Worm (Caenorhabditis elegans): ENCODE data around the gene nse-4.

Gene nse-4

ce11 chrIV:11500421-11500820 is 19.8 kb downstream of the nse-4 start, which contains the start of gene H21P03.10:
H21P03.10 (plus strand) TSS chrIV:11500721.
- TF ChIP-seq B0310.2 (tag; optimal IDR thresholded peaks at IDR 0.05): no peak
- TF ChIP-seq hmg-4 (GFP tag; optimal IDR thresholded peaks at IDR 0.05): no peak
- TF ChIP-seq F13C5.2 (tag; optimal IDR thresholded peaks at IDR 0.05): no peak
- TF ChIP-seq hnd-1 (tag; optimal IDR thresholded peaks at IDR 0.05): no peak
- no peak for TF ChIP-seq tbx-11 (GFP tag; IDR thresholded peaks at IDR 0.05)
- TF ChIP-seq sea-1 (GFP tag; conservative IDR thresholded peaks at IDR 0.05): no peak

DNA sequence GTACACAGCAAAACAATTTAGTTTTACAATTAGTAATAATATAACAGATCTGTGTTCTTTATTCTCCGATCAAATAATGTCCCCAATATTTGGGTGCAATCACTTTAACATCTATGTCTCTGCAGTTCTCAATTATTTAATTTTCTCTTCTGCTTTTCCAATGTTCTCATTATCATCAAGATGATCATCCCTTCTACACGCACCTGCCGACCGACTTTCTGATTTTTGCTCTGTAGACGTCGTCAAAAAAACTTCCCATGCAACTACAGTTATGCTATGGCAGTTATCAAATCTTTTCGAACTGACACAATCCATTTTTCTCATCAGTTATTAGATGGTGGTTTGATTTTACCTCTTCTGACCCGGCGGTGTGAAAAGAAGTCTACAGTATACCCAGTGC is 23.0 kb downstream of the nse-4 start:
- TF ChIP-seq ceh-36 (tag; optimal IDR thresholded peaks at IDR 0.05) (no peak), B0310.2 (tag; optimal IDR thresholded peaks at IDR 0.05) (no peak), ama-1 (optimal IDR thresholded peaks at IDR 0.05) (no peak), tbx-37 (GFP tag; conservative IDR thresholded peaks at IDR 0.05) (no peak), hnd-1 (tag; optimal IDR thresholded peaks at IDR 0.05) (no peak), pes-1 (GFP tag; IDR thresholded peaks at IDR 0.05) (no peak), scrt-1 (GFP tag; IDR thresholded peaks at IDR 0.05) (no peak), hmg-4 (GFP tag; optimal IDR thresholded peaks at IDR 0.05) (no peak), aly-1 (tag; optimal IDR thresholded peaks at IDR 0.05) (no peak), flt-1 (GFP tag; IDR thresholded peaks at IDR 0.05) (no peak)

DNA sequence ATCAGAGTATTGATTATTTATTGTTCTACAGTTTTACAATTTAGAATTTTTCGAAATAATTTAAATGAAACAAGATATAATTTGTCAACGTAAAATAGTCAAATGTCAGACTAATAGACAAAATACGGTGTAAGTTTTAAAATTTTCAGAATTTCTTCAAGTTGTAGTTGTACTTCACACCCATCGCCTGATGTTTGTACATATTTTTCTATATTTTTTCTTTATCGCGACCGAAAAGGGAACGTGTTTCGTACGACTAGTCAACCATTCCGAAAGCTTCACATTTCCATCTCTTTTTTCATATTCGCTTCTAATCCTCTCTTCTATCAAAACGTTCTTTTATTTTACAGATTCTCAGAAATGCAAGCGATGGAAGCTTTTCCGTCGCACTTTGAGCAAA is 23.8 kb downstream of the nse-4 start, which contains the start of gene twk-25:
TSS of gene twk-25 (plus strand) at position 301 of the 400 bp plus-strand sequence.
- TF ChIP-seq pes-1 (GFP tag; IDR thresholded peaks at IDR 0.05) (no peak), sea-1 (GFP tag; conservative IDR thresholded peaks at IDR 0.05) (no peak), flt-1 (GFP tag; IDR thresholded peaks at IDR 0.05) (no peak), hmg-4 (GFP tag; optimal IDR thresholded peaks at IDR 0.05) (no peak), ceh-13 (GFP tag; optimal IDR thresholded peaks at IDR 0.05) (no peak), ama-1 (optimal IDR thresholded peaks at IDR 0.05) (no peak), tra-4 (tag; optimal IDR thresholded peaks at IDR 0.05) (no peak), aly-1 (tag; optimal IDR thresholded peaks at IDR 0.05) (no peak), F13C5.2 (tag; optimal IDR thresholded peaks at IDR 0.05) (no peak), tbx-37 (GFP tag; conservative IDR thresholded peaks at IDR 0.05) (no peak), scrt-1 (GFP tag; IDR thresholded peaks at IDR 0.05) (no peak), hmbx-1 (tag; optimal IDR thresholded peaks at IDR 0.05) (no peak), tbx-11 (GFP tag; IDR thresholded peaks at IDR 0.05) (no peak), hnd-1 (tag; optimal IDR thresholded peaks at IDR 0.05) (no peak)

DNA sequence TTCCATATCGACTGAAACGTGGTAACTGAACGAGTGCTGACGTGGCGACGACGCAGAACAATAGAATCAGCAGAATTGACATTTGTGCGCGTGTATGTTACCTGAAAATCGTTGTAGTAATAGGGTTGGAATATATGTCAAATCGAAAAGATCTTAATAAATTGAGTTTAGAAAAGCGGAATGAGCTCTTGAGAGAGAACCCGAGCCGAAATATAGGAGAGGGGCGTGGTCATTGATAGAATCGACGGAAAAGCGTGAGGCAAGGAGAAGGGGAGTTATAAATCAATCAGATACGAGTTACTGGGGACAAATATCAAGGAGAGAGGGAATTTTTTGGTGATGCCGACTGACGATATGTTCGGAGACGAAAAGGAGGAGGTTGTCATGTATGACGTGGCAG is 30.0 kb downstream of the nse-4 start, which contains the start of gene M04B2.6:
TSS of gene M04B2.6 (minus strand) at position 101 of the 400 bp plus-strand sequence.
- TF ChIP-seq flt-1 (GFP tag; IDR thresholded peaks at IDR 0.05) (no peak), B0310.2 (tag; optimal IDR thresholded peaks at IDR 0.05) (no peak), aly-1 (tag; optimal IDR thresholded peaks at IDR 0.05) (no peak), tbx-37 (GFP tag; conservative IDR thresholded peaks at IDR 0.05) (no peak), ceh-13 (GFP tag; optimal IDR thresholded peaks at IDR 0.05) (no peak), tra-4 (tag; optimal IDR thresholded peaks at IDR 0.05) (no peak), hmg-4 (GFP tag; optimal IDR thresholded peaks at IDR 0.05) (no peak), ceh-36 (tag; optimal IDR thresholded peaks at IDR 0.05) (no peak), hnd-1 (tag; optimal IDR thresholded peaks at IDR 0.05) (no peak), F13C5.2 (tag; optimal IDR thresholded peaks at IDR 0.05) (no peak), pes-1 (GFP tag; IDR thresholded peaks at IDR 0.05) (no peak)

- TF ChIP-seq F13C5.2 (tag; optimal IDR thresholded peaks at IDR 0.05) (no peak), pes-1 (GFP tag; IDR thresholded peaks at IDR 0.05) (no peak), sea-1 (GFP tag; conservative IDR thresholded peaks at IDR 0.05) (no peak), tbx-11 (GFP tag; IDR thresholded peaks at IDR 0.05) (no peak), ama-1 (optimal IDR thresholded peaks at IDR 0.05) (no peak)
Measured at ce11 chrIV:11520960-11521359, 40.3 kb downstream of the nse-4 start, which contains the start of the genes M04B2.4 and gfl-1. M04B2.4 (minus strand) TSS chrIV:11521031. gfl-1 (plus strand) TSS chrIV:11521290.

DNA sequence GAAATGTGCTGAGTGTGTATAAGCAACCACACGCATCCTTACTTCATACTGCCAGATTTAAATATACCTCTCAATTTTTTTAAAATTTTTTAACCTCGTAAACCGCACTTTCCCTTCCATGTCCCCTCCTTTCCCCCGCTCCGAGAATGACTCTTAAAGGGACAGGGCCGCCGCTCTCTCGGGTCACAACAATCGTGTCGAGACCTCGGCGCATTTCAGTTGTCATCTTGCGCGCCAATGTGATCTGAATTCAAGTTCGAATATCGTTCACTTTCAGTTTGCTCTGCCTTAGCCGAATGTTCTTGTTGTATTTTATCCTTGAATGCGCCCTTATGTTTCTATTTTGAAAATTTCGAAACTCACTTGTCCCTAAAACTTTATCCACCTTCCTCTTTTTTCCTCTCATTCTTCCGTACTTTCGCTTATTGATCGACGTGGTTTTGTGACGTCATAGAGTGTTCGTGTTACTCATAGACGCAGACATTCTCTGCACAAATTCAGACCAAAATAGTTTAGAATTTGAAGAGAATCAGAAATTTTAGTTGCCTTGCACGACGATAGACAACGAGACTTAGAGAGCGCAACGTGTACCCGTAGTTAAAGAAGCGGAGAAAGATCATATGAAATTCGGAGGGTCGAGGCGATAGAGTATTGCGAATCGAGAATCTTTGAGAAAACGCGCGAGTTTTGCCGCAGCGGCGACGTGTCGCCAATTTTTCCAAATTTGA is 41.7 kb downstream of the nse-4 start:
- TF ChIP-seq flt-1 (GFP tag; IDR thresholded peaks at IDR 0.05) (no peak), ama-1 (optimal IDR thresholded peaks at IDR 0.05) (peak; percentile 12)

DNA sequence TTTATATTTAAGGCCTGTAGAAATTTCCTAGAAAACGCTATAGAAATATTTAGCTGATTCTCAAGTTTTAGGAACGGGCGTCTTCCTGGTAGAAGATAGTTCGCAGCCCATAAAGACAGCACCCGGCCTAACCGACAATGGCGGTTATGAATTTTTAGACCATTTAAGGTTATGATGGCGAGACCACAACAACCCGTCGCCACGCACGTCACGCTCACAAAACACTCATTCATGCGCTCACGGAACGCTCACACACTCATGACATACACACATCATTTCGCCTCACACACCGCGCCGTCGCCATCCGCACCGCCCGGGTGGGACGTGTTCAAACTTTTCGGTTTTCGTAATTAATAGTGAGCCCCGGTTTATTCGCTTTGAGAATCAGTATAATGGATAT is 43.0 kb downstream of the nse-4 start:
- TF ChIP-seq tbx-37 (GFP tag; conservative IDR thresholded peaks at IDR 0.05) (no peak), sea-1 (GFP tag; conservative IDR thresholded peaks at IDR 0.05) (no peak), tra-4 (tag; optimal IDR thresholded peaks at IDR 0.05) (no peak), ets-7 (tag; optimal IDR thresholded peaks at IDR 0.05) (no peak), pes-1 (GFP tag; IDR thresholded peaks at IDR 0.05) (no peak; the same call in 1 of the 2 replicates), flt-1 (GFP tag; IDR thresholded peaks at IDR 0.05) (no peak), hmbx-1 (tag; optimal IDR thresholded peaks at IDR 0.05) (no peak), ama-1 (optimal IDR thresholded peaks at IDR 0.05) (no peak), aly-1 (tag; optimal IDR thresholded peaks at IDR 0.05) (no peak), F13C5.2 (tag; optimal IDR thresholded peaks at IDR 0.05) (no peak), hnd-1 (tag; optimal IDR thresholded peaks at IDR 0.05) (no peak), tbx-11 (GFP tag; IDR thresholded peaks at IDR 0.05) (no peak), ceh-13 (GFP tag; optimal IDR thresholded peaks at IDR 0.05) (no peak), scrt-1 (GFP tag; IDR thresholded peaks at IDR 0.05) (no peak)

DNA sequence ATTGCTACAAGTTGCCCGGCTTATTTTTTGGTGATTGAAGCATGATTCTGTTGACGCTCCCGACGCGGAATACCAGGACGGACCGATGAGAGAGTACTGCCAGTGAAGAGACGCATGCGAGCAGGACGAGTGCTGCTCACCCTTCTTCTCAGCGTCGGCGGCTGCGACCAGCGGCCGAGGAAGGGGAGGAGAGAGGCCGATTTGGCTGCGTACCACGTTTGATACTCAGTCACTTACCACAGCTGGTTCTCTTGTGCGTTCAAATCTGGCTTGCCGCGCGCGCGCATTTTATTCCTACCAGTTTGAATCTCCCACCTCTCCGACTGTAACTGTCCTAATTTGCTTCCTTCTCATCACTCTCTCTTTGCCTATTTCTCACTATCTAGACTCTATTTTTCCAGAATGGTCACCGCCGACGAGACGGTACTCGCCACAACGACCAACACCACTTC is 43.6 kb downstream of the nse-4 start, which contains the start of gene mep-1:
TSS of gene mep-1 (plus strand) at position 402 of the 452 bp plus-strand sequence.
- TF ChIP-seq tbx-37 (GFP tag; conservative IDR thresholded peaks at IDR 0.05) (no peak), tra-4 (tag; optimal IDR thresholded peaks at IDR 0.05) (no peak), hmbx-1 (tag; optimal IDR thresholded peaks at IDR 0.05) (no peak), pes-1 (GFP tag; IDR thresholded peaks at IDR 0.05) (peak; percentile 58)

Measured in whole organism, early embryonic.